Fruit fly (Drosophila melanogaster) S2 (cell line): ENCODE measurements around the gene Mabi.

Experiments used
- CG8478 ChIP-seq: fragments of >200 bp; optimal IDR thresholded peaks from 2 replicates; lab custom pipeline; 2018
- CTCF ChIP-seq, 2 experiments: fragments of >200 bp; optimal IDR thresholded peaks; 2 replicates each; lab custom pipeline; 2018

DNA sequence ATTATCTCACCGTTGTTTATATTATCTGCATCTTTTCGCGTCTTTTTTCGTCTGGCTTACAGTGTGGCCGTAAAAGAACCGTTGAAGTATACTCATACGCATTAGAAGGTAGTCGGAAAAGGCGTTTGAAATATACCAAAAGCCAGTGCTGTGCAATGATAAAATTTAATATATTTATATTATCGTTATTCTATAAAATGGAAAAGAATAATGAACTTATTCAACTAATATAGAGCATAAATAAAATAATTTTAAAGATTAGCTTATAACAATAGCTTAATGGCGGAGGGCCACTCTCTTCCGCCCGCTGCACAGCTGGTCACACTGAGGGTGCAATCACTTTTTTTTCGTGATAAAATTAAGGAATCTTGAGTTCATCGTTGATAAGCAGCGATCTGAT lies 42.6 kb downstream of the Mabi start, which contains the start of the genes CG16974 and Edem2:
- TF ChIP-seq CG8478 (lab: Kevin White, UChicago) (no peak), CTCF (optimal IDR thresholded peaks at IDR 0.05; lab: Kevin White, UChicago) (no peak)
